Fruit fly (Drosophila melanogaster): ENCODE results near the gene CG7326.
A peak's percentile ranks its signal among the peaks of the same experiment; 100 is the strongest.

Gene CG7326

DNA sequence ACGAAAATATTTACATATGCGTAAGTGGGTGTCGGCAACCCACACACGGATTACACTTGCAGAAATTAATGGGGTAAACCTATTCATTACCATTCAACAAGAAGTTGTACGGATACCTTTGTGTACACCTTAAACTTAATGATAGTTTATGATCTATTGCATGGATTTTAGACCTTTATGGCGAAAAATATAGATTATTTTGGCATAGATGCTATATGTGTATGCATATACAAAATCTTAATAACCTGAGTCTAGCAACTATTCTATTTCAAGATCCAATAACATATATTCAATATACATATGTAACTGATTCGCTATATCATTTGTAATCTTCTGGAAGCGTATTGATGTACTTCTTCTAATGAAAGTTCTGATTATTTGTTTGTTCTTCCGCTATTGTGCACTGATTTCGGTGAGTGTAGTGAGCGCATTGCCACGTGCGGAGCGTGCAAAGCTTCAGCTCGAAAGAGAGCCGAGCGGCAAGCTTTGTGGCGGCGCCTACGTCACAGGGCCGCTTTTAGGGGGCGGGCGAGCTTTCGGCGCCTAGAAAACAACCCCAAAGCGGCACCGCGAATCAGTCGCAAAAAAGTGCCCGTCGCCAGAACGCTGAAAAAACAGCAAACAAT, 36.4 kb upstream of the CG7326 start, which contains the start of gene CG7378 (continued):
- TF ChIP-seq caup (GFP tag; optimal IDR thresholded peaks at IDR 0.05; ENCODE audit: severe bottlenecking) (peak; percentile 40), ind (GFP tag; optimal IDR thresholded peaks at IDR 0.05) (peak; percentile 32), ham (GFP tag; IDR thresholded peaks at IDR 0.05) (no peak), CG6791 (GFP tag; IDR thresholded peaks at IDR 0.05; ENCODE audit: partially characterized antibody) (no peak), Bteb2 (GFP tag; optimal IDR thresholded peaks at IDR 0.05) (no peak), ap (GFP tag; IDR thresholded peaks at IDR 0.05) (no peak), unc-4 (GFP tag; IDR thresholded peaks at IDR 0.05; ENCODE audit: partially characterized antibody) (no peak), CG17612 (GFP tag; IDR thresholded peaks at IDR 0.05) (no peak), CG11695 (GFP tag; IDR thresholded peaks at IDR 0.05) (0 out of 3 replicates have a peak, but pooled peaks have one; percentile 24), CG15073 (GFP tag; optimal IDR thresholded peaks at IDR 0.05) (no peak), ATbp (GFP tag; optimal IDR thresholded peaks at IDR 0.05) (no peak), CG33557 (GFP tag; optimal IDR thresholded peaks at IDR 0.05) (no peak), E2f2 (GFP tag; IDR thresholded peaks at IDR 0.05) (0 out of 2 replicates have a peak, but pooled peaks have one; percentile 7), CG4820 (GFP tag; optimal IDR thresholded peaks at IDR 0.05) (peak; percentile 21), Ssrp (tag; optimal IDR thresholded peaks at IDR 0.05) (no peak), YL-1 (GFP tag; optimal IDR thresholded peaks at IDR 0.05) (no peak), CG12219 (GFP tag; optimal IDR thresholded peaks at IDR 0.05) (no peak), CG11398 (GFP tag; optimal IDR thresholded peaks at IDR 0.05) (no peak), Gug (GFP tag; IDR thresholded peaks at IDR 0.05) (no peak), Sry-δ (GFP tag; optimal IDR thresholded peaks at IDR 0.05) (no peak), CG16779 (GFP tag; IDR thresholded peaks at IDR 0.05) (no peak), CG34422 (GFP tag; IDR thresholded peaks at IDR 0.05) (no peak), fd64A (GFP tag; optimal IDR thresholded peaks at IDR 0.05) (no peak), Fer3 (tag; optimal IDR thresholded peaks at IDR 0.05) (no peak), sisA (GFP tag; IDR thresholded peaks at IDR 0.05) (no peak), dmrt99B (tag; optimal IDR thresholded peaks at IDR 0.05) (peak; percentile 56), Antp (GFP tag; optimal IDR thresholded peaks at IDR 0.05) (peak; percentile 22), bsh (GFP tag; optimal IDR thresholded peaks at IDR 0.05) (no peak), gfzf (GFP tag; optimal IDR thresholded peaks at IDR 0.05) (no peak), CG7372 (GFP tag; IDR thresholded peaks at IDR 0.05) (no peak), CG11504 (tag; optimal IDR thresholded peaks at IDR 0.05) (peak; percentile 71), CG14860 (GFP tag; IDR thresholded peaks at IDR 0.05; ENCODE audit: partially characterized antibody) (no peak), Rfx (GFP tag; IDR thresholded peaks at IDR 0.05) (peak; percentile 56), Mes4 (GFP tag; optimal IDR thresholded peaks at IDR 0.05) (no peak), CG12659 (GFP tag; optimal IDR thresholded peaks at IDR 0.05) (peak; percentile 49), D19B (GFP tag; optimal IDR thresholded peaks at IDR 0.05) (peak; percentile 61), CG13424 (tag; optimal IDR thresholded peaks at IDR 0.05) (peak; percentile 41), CG9437 (GFP tag; optimal IDR thresholded peaks at IDR 0.05) (peak; percentile 48), esg (GFP tag; conservative IDR thresholded peaks at IDR 0.05) (0 out of 2 replicates have a peak, but pooled peaks have one; percentile 22), eyg (GFP tag; optimal IDR thresholded peaks at IDR 0.05) (no peak), Hmr (GFP tag; optimal IDR thresholded peaks at IDR 0.05) (peak; percentile 64), Atf3 (GFP tag; optimal IDR thresholded peaks at IDR 0.05) (no peak), CG43689 (GFP tag; IDR thresholded peaks at IDR 0.05) (no peak), Trl (optimal IDR thresholded peaks at IDR 0.05) (peak; percentile 1 to 13), Trl (GFP tag; optimal IDR thresholded peaks at IDR 0.05) (peak; percentile 48), nerfin-1 (tag; optimal IDR thresholded peaks at IDR 0.05) (peak; percentile 19), CG14667 (GFP tag; IDR thresholded peaks at IDR 0.05) (no peak), Ets97D (GFP tag; optimal IDR thresholded peaks at IDR 0.05) (peak; percentile 25), CG18619 (GFP tag; optimal IDR thresholded peaks at IDR 0.05) (peak; percentile 69), zfh2 (GFP tag; optimal IDR thresholded peaks at IDR 0.05) (no peak)
